Worm (Caenorhabditis elegans): ENCODE measurements around the gene F26G5.1.

Gene F26G5.1

ce11 chrV:4975140-4975539 is at the start of gene F26G5.1:
Gene F26G5.1, plus strand, starts transcription at chrV:4975478.
- TF ChIP-seq med-1 (GFP tag; optimal IDR thresholded peaks at IDR 0.05; ENCODE audit: insufficient read depth): no peak
- TF ChIP-seq T22C8.4 (GFP tag; IDR thresholded peaks at IDR 0.05): no peak
- TF ChIP-seq cog-1 (tag; optimal IDR thresholded peaks at IDR 0.05): no peak
- no peak for TF ChIP-seq ref-1 (GFP tag; conservative IDR thresholded peaks at IDR 0.05)
- no peak for TF ChIP-seq ztf-23 (GFP tag; IDR thresholded peaks at IDR 0.05)
- no peak for TF ChIP-seq tab-1 (GFP tag; IDR thresholded peaks at IDR 0.05)
- TF ChIP-seq flt-1 (GFP tag; IDR thresholded peaks at IDR 0.05): no peak
- TF ChIP-seq klf-2 (GFP tag; conservative IDR thresholded peaks at IDR 0.05): no peak
- no peak for TF ChIP-seq ztf-29 (GFP tag; IDR thresholded peaks at IDR 0.05)

ce11 chrV:4926371-4926770 is 48.9 kb upstream of the F26G5.1 start, which contains the start of gene srh-21:
Gene srh-21, plus strand, starts transcription at chrV:4926671.
- TF ChIP-seq med-1 (GFP tag; optimal IDR thresholded peaks at IDR 0.05; ENCODE audit: insufficient read depth) (no peak), ztf-29 (GFP tag; IDR thresholded peaks at IDR 0.05) (no peak), ztf-23 (GFP tag; IDR thresholded peaks at IDR 0.05) (no peak), flt-1 (GFP tag; IDR thresholded peaks at IDR 0.05) (no peak)

- TF ChIP-seq tab-1 (GFP tag; IDR thresholded peaks at IDR 0.05): no peak
- no peak for TF ChIP-seq ref-1 (GFP tag; conservative IDR thresholded peaks at IDR 0.05)
- no peak for TF ChIP-seq klf-2 (GFP tag; conservative IDR thresholded peaks at IDR 0.05)
- TF ChIP-seq flt-1 (GFP tag; IDR thresholded peaks at IDR 0.05): no peak
- TF ChIP-seq ztf-23 (GFP tag; IDR thresholded peaks at IDR 0.05): no peak
- TF ChIP-seq cog-1 (tag; optimal IDR thresholded peaks at IDR 0.05): no peak
- TF ChIP-seq ztf-29 (GFP tag; IDR thresholded peaks at IDR 0.05): no peak
- no peak for TF ChIP-seq med-1 (GFP tag; optimal IDR thresholded peaks at IDR 0.05; ENCODE audit: insufficient read depth)
- TF ChIP-seq T22C8.4 (GFP tag; IDR thresholded peaks at IDR 0.05): no peak
Measured at ce11 chrV:4929842-4930241, 45.4 kb upstream of the F26G5.1 start, which contains the start of gene str-205. Gene str-205, minus strand, starts transcription at chrV:4929942.

ce11 chrV:4932814-4933213 is 42.5 kb upstream of the F26G5.1 start, which contains the start of gene C02E7.10:
Gene C02E7.10, minus strand, starts transcription at chrV:4933045.
- TF ChIP-seq ztf-23 (GFP tag; IDR thresholded peaks at IDR 0.05) (no peak), klf-2 (GFP tag; conservative IDR thresholded peaks at IDR 0.05) (no peak), tab-1 (GFP tag; IDR thresholded peaks at IDR 0.05) (no peak), ztf-29 (GFP tag; IDR thresholded peaks at IDR 0.05) (no peak), ref-1 (GFP tag; conservative IDR thresholded peaks at IDR 0.05) (no peak), T22C8.4 (GFP tag; IDR thresholded peaks at IDR 0.05) (no peak), flt-1 (GFP tag; IDR thresholded peaks at IDR 0.05) (no peak), med-1 (GFP tag; optimal IDR thresholded peaks at IDR 0.05; ENCODE audit: insufficient read depth) (no peak), cog-1 (tag; optimal IDR thresholded peaks at IDR 0.05) (no peak)

ce11 chrV:4933268-4933667 is 42.0 kb upstream of the F26G5.1 start:
- TF ChIP-seq klf-2 (GFP tag; conservative IDR thresholded peaks at IDR 0.05) (no peak), flt-1 (GFP tag; IDR thresholded peaks at IDR 0.05) (no peak), ztf-29 (GFP tag; IDR thresholded peaks at IDR 0.05) (no peak), tab-1 (GFP tag; IDR thresholded peaks at IDR 0.05) (no peak), ztf-23 (GFP tag; IDR thresholded peaks at IDR 0.05) (no peak), ref-1 (GFP tag; conservative IDR thresholded peaks at IDR 0.05) (no peak), med-1 (GFP tag; optimal IDR thresholded peaks at IDR 0.05; ENCODE audit: insufficient read depth) (no peak), cog-1 (tag; optimal IDR thresholded peaks at IDR 0.05) (no peak), T22C8.4 (GFP tag; IDR thresholded peaks at IDR 0.05) (no peak)

ce11 chrV:4934406-4934805 is 40.9 kb upstream of the F26G5.1 start, which contains the start of gene catp-2:
Gene catp-2, plus strand, starts transcription at chrV:4934706.
- TF ChIP-seq flt-1 (GFP tag; IDR thresholded peaks at IDR 0.05): no peak
- no peak for TF ChIP-seq ztf-23 (GFP tag; IDR thresholded peaks at IDR 0.05)
- no peak for TF ChIP-seq klf-2 (GFP tag; conservative IDR thresholded peaks at IDR 0.05)
- TF ChIP-seq ref-1 (GFP tag; conservative IDR thresholded peaks at IDR 0.05): no peak
- TF ChIP-seq med-1 (GFP tag; optimal IDR thresholded peaks at IDR 0.05; ENCODE audit: insufficient read depth): no peak
- TF ChIP-seq ztf-29 (GFP tag; IDR thresholded peaks at IDR 0.05): no peak
- TF ChIP-seq tab-1 (GFP tag; IDR thresholded peaks at IDR 0.05): no peak
- TF ChIP-seq T22C8.4 (GFP tag; IDR thresholded peaks at IDR 0.05): no peak
- TF ChIP-seq cog-1 (tag; optimal IDR thresholded peaks at IDR 0.05): no peak

ce11 chrV:4935096-4935495 is 40.2 kb upstream of the F26G5.1 start:
- TF ChIP-seq tab-1 (GFP tag; IDR thresholded peaks at IDR 0.05) (no peak), ztf-29 (GFP tag; IDR thresholded peaks at IDR 0.05) (no peak), cog-1 (tag; optimal IDR thresholded peaks at IDR 0.05) (no peak), ztf-23 (GFP tag; IDR thresholded peaks at IDR 0.05) (no peak), T22C8.4 (GFP tag; IDR thresholded peaks at IDR 0.05) (no peak), med-1 (GFP tag; optimal IDR thresholded peaks at IDR 0.05; ENCODE audit: insufficient read depth) (no peak), ref-1 (GFP tag; conservative IDR thresholded peaks at IDR 0.05) (no peak), flt-1 (GFP tag; IDR thresholded peaks at IDR 0.05) (no peak)

ce11 chrV:4937337-4937736 is 37.9 kb upstream of the F26G5.1 start:
- TF ChIP-seq flt-1 (GFP tag; IDR thresholded peaks at IDR 0.05) (no peak), T22C8.4 (GFP tag; IDR thresholded peaks at IDR 0.05) (no peak), med-1 (GFP tag; optimal IDR thresholded peaks at IDR 0.05; ENCODE audit: insufficient read depth) (no peak), klf-2 (GFP tag; conservative IDR thresholded peaks at IDR 0.05) (no peak), cog-1 (tag; optimal IDR thresholded peaks at IDR 0.05) (no peak), ztf-29 (GFP tag; IDR thresholded peaks at IDR 0.05) (no peak), tab-1 (GFP tag; IDR thresholded peaks at IDR 0.05) (no peak), ref-1 (GFP tag; conservative IDR thresholded peaks at IDR 0.05) (no peak), ztf-23 (GFP tag; IDR thresholded peaks at IDR 0.05) (no peak)

ce11 chrV:4944219-4944618 is 31.1 kb upstream of the F26G5.1 start, which contains the start of gene str-211:
Gene str-211, minus strand, starts transcription at chrV:4944319.
- TF ChIP-seq flt-1 (GFP tag; IDR thresholded peaks at IDR 0.05): no peak
- no peak for TF ChIP-seq ztf-29 (GFP tag; IDR thresholded peaks at IDR 0.05)
- no peak for TF ChIP-seq ztf-23 (GFP tag; IDR thresholded peaks at IDR 0.05)
- no peak for TF ChIP-seq med-1 (GFP tag; optimal IDR thresholded peaks at IDR 0.05; ENCODE audit: insufficient read depth)
- TF ChIP-seq cog-1 (tag; optimal IDR thresholded peaks at IDR 0.05): no peak

- TF ChIP-seq klf-2 (GFP tag; conservative IDR thresholded peaks at IDR 0.05) (no peak), cog-1 (tag; optimal IDR thresholded peaks at IDR 0.05) (no peak), flt-1 (GFP tag; IDR thresholded peaks at IDR 0.05) (no peak), ztf-29 (GFP tag; IDR thresholded peaks at IDR 0.05) (no peak), T22C8.4 (GFP tag; IDR thresholded peaks at IDR 0.05) (no peak), ztf-23 (GFP tag; IDR thresholded peaks at IDR 0.05) (no peak), med-1 (GFP tag; optimal IDR thresholded peaks at IDR 0.05; ENCODE audit: insufficient read depth) (no peak), tab-1 (GFP tag; IDR thresholded peaks at IDR 0.05) (no peak), ref-1 (GFP tag; conservative IDR thresholded peaks at IDR 0.05) (no peak)
Measured at ce11 chrV:4948635-4949034, 26.6 kb upstream of the F26G5.1 start, which contains the start of gene str-209. Gene str-209, plus strand, starts transcription at chrV:4948935.

Data from whole organism, midembryonic.